Worm (Caenorhabditis elegans) whole organism, young adult: ENCODE data around the gene K02D10.3.
A peak's percentile ranks its signal among the peaks of the same experiment; 100 is the strongest.

Experiments used
- B0336.3 ChIP-seq: fragments of 200-800 bp; sonication (Bioruptor generic); IDR thresholded peaks from 2 replicates; pipeline ENCODE4 v1.3.6; 2022; ENCODE audit warnings: missing genetic modification characterization, missing compliant biosample characterization
- D2030.7 ChIP-seq: fragments of 200-800 bp; sonication (Bioruptor generic); IDR thresholded peaks from 2 replicates; pipeline ENCODE4 v1.3.6; 2022; ENCODE audit warnings: missing genetic modification reagents, missing genetic modification characterization, missing compliant biosample characterization
- F23B12.7 ChIP-seq: sonication (generic microtip); optimal IDR thresholded peaks from 2 replicates; lab custom pipeline; 2017; ENCODE audit warnings: missing genetic modification characterization, mild to moderate bottlenecking, missing compliant biosample characterization, antibody characterized with exemption, moderate library complexity; ENCODE audit not compliant: insufficient read depth
- F37B4.10 ChIP-seq: fragments of 200-800 bp; sonication (Bioruptor generic); IDR thresholded peaks from 2 replicates; pipeline ENCODE4 v1.3.6; 2022; ENCODE audit warnings: missing genetic modification characterization, missing compliant biosample characterization
- F52B5.7 ChIP-seq: sonication (generic microtip); optimal IDR thresholded peaks from 2 replicates; lab custom pipeline; 2016; ENCODE audit warnings: mild to moderate bottlenecking, missing genetic modification characterization, missing compliant biosample characterization
- T07F8.4 ChIP-seq: sonication (generic microtip); optimal IDR thresholded peaks from 2 replicates; lab custom pipeline; 2016; ENCODE audit warnings: mild to moderate bottlenecking, missing genetic modification characterization, moderate library complexity, missing compliant biosample characterization
- ZK185.1 ChIP-seq: sonication (generic microtip); optimal IDR thresholded peaks from 2 replicates; lab custom pipeline; 2016; ENCODE audit warnings: mild to moderate bottlenecking, missing genetic modification characterization, missing compliant biosample characterization; ENCODE audit not compliant: poor library complexity, severe bottlenecking
- atf-7 ChIP-seq: sonication (generic microtip); optimal IDR thresholded peaks from 2 replicates; lab custom pipeline; 2017; ENCODE audit warnings: mild to moderate bottlenecking, missing genetic modification characterization, missing compliant biosample characterization
- athp-1 ChIP-seq: sonication (generic microtip); optimal IDR thresholded peaks from 2 replicates; lab custom pipeline; 2017; ENCODE audit warnings: mild to moderate bottlenecking, missing genetic modification characterization, missing compliant biosample characterization
- attf-5 ChIP-seq: fragments of 200-800 bp; sonication (Bioruptor generic); optimal IDR thresholded peaks from 2 replicates; lab custom pipeline; 2018; ENCODE audit warnings: mild to moderate bottlenecking, missing genetic modification characterization, missing compliant biosample characterization
- cebp-1 ChIP-seq, 2 experiments: fragments of 200-800 bp in 1 of 2; sonication (Bioruptor generic) in 1 of 2; sonication (generic microtip) in 1 of 2; IDR thresholded peaks in 1 of 2; optimal IDR thresholded peaks in 1 of 2; 2 replicates each; pipeline versions ENCODE4 v1.3.6 to Lab custom; 2017 to 2022; ENCODE audit warnings: missing compliant biosample characterization in 2 of 2, missing genetic modification characterization in 2 of 2, mild to moderate bottlenecking in 1 of 2, missing genetic modification reagents in 1 of 2, moderate library complexity in 1 of 2
- ceh-27 ChIP-seq: fragments of 200-800 bp; sonication (Bioruptor generic); optimal IDR thresholded peaks from 2 replicates; lab custom pipeline; 2018; ENCODE audit warnings: mild to moderate bottlenecking, missing genetic modification characterization, moderate library complexity, missing compliant biosample characterization
- chd-7 ChIP-seq: sonication (generic microtip); optimal IDR thresholded peaks from 2 replicates; lab custom pipeline; 2016; ENCODE audit warnings: mild to moderate bottlenecking, missing genetic modification characterization, moderate library complexity, missing compliant biosample characterization
- ets-4 ChIP-seq: fragments of 200-800 bp; sonication (Bioruptor generic); optimal IDR thresholded peaks from 2 replicates; lab custom pipeline; 2018; ENCODE audit warnings: mild to moderate bottlenecking, missing genetic modification characterization, missing compliant biosample characterization
- hmg-1.2 ChIP-seq: fragments of 200-800 bp; sonication (Bioruptor generic); IDR thresholded peaks from 2 replicates; pipeline ENCODE4 v1.3.6; 2022; ENCODE audit warnings: missing genetic modification reagents, missing genetic modification characterization, missing compliant biosample characterization
- let-526 ChIP-seq: fragments of 200-800 bp; sonication (Bioruptor generic); IDR thresholded peaks from 2 replicates; pipeline ENCODE4 v1.3.6; 2022; ENCODE audit warnings: missing genetic modification reagents, missing genetic modification characterization, missing compliant biosample characterization
- let-607 ChIP-seq, 2 experiments: fragments of 200-800 bp in 1 of 2; sonication (Bioruptor generic) in 1 of 2; sonication (generic microtip) in 1 of 2; optimal IDR thresholded peaks; 2 replicates each; lab custom pipeline; 2016 to 2018; ENCODE audit warnings: mild to moderate bottlenecking in 2 of 2, missing compliant biosample characterization in 2 of 2, missing genetic modification characterization in 2 of 2, moderate library complexity in 2 of 2, missing genotype in 1 of 2
- lin-40 ChIP-seq: sonication (generic microtip); optimal IDR thresholded peaks from 2 replicates; lab custom pipeline; 2016; ENCODE audit warnings: missing genetic modification characterization, mild to moderate bottlenecking, missing compliant biosample characterization, missing genotype, missing genetic modification reagents
- lin-54 ChIP-seq: fragments of 200-800 bp; sonication (Bioruptor generic); optimal IDR thresholded peaks from 2 replicates; lab custom pipeline; 2018; ENCODE audit warnings: mild to moderate bottlenecking, missing genetic modification characterization, missing compliant biosample characterization
- lir-1 ChIP-seq: fragments of 200-800 bp; sonication (Bioruptor generic); conservative IDR thresholded peaks from 2 replicates; pipeline ENCODE4 v1.3.6; 2022; ENCODE audit warnings: missing genetic modification reagents, missing genetic modification characterization, missing compliant biosample characterization
- madf-10 ChIP-seq: sonication (generic microtip); optimal IDR thresholded peaks from 2 replicates; lab custom pipeline; 2016; ENCODE audit warnings: mild to moderate bottlenecking, missing genetic modification characterization, missing compliant biosample characterization
- madf-6 ChIP-seq: fragments of 200-800 bp; sonication (Bioruptor generic); IDR thresholded peaks from 2 replicates; pipeline ENCODE4 v1.3.6; 2022; ENCODE audit warnings: missing genetic modification reagents, missing genetic modification characterization, missing compliant biosample characterization
- madf-8 ChIP-seq: fragments of 200-800 bp; sonication (Bioruptor generic); conservative IDR thresholded peaks from 2 replicates; pipeline ENCODE4 v1.3.6; 2022; ENCODE audit warnings: missing genetic modification reagents, missing genetic modification characterization, missing compliant biosample characterization
- mel-28 ChIP-seq: sonication (generic microtip); optimal IDR thresholded peaks from 2 replicates; lab custom pipeline; 2016; ENCODE audit warnings: borderline replicate concordance, mild to moderate bottlenecking, missing genetic modification characterization, missing compliant biosample characterization
- nfya-1 ChIP-seq: sonication (generic microtip); optimal IDR thresholded peaks from 2 replicates; lab custom pipeline; 2017; ENCODE audit warnings: antibody characterized with exemption, missing compliant biosample characterization, missing genetic modification characterization, borderline replicate concordance; ENCODE audit not compliant: insufficient read depth
- nfyb-1 ChIP-seq: fragments of 200-800 bp; sonication (Bioruptor generic); IDR thresholded peaks from 2 replicates; pipeline ENCODE4 v1.3.6; 2022; ENCODE audit warnings: missing genetic modification reagents, missing genetic modification characterization, missing compliant biosample characterization
- nhr-80 ChIP-seq: sonication (generic microtip); optimal IDR thresholded peaks from 2 replicates; lab custom pipeline; 2016; ENCODE audit warnings: missing genetic modification characterization, missing compliant biosample characterization
- nhr-90 ChIP-seq: sonication (generic microtip); optimal IDR thresholded peaks from 2 replicates; lab custom pipeline; 2016; ENCODE audit warnings: missing genotype, mild to moderate bottlenecking, missing genetic modification characterization, missing compliant biosample characterization
- pha-4 ChIP-seq: fragments of 150-350 bp; sonication (generic microtip); optimal IDR thresholded peaks from 2 replicates; lab custom pipeline; 2014; ENCODE audit warnings: missing biosample characterization, missing genetic modification reagents, missing genetic modification characterization
- snpc-4 ChIP-seq, 5 experiments: fragments of 150-350 bp in 1 of 5; sonication (generic microtip) in 4 of 5; optimal IDR thresholded peaks; 2 replicates each; lab custom pipeline; 2014 to 2018; ENCODE audit warnings: missing genetic modification characterization in 5 of 5, missing biosample characterization in 3 of 5, antibody characterized with exemption in 2 of 5, mild to moderate bottlenecking in 2 of 5, missing compliant biosample characterization in 2 of 5, missing genotype in 2 of 5, moderate library complexity in 2 of 5, missing genetic modification reagents in 1 of 5
- somi-1 ChIP-seq: fragments of 200-800 bp; sonication (Bioruptor generic); optimal IDR thresholded peaks from 2 replicates; lab custom pipeline; 2018; ENCODE audit warnings: mild to moderate bottlenecking, missing genetic modification characterization, missing compliant biosample characterization
- tbp1 ChIP-seq: fragments of 200-800 bp; sonication (Bioruptor generic); optimal IDR thresholded peaks from 2 replicates; lab custom pipeline; 2018; ENCODE audit warnings: mild to moderate bottlenecking, missing genetic modification characterization, missing compliant biosample characterization
- xnd-1 ChIP-seq: sonication (generic microtip); optimal IDR thresholded peaks from 2 replicates; lab custom pipeline; 2016; ENCODE audit warnings: missing genotype, missing genetic modification reagents, missing genetic modification characterization, missing compliant biosample characterization
- zim-3 ChIP-seq: sonication (generic microtip); optimal IDR thresholded peaks from 2 replicates; lab custom pipeline; 2017; ENCODE audit warnings: mild to moderate bottlenecking, missing genetic modification characterization, moderate library complexity, missing compliant biosample characterization
- ztf-18 ChIP-seq: sonication (generic microtip); optimal IDR thresholded peaks from 2 replicates; lab custom pipeline; 2016; ENCODE audit warnings: missing genotype, mild to moderate bottlenecking, missing genetic modification characterization, missing compliant biosample characterization
- ztf-22 ChIP-seq: fragments of 200-800 bp; sonication (Bioruptor generic); optimal IDR thresholded peaks from 2 replicates; lab custom pipeline; 2018; ENCODE audit warnings: mild to moderate bottlenecking, missing genetic modification characterization, moderate library complexity, missing compliant biosample characterization
- ztf-25 ChIP-seq: fragments of 200-800 bp; sonication (Bioruptor generic); IDR thresholded peaks from 2 replicates; pipeline ENCODE4 v1.3.6; 2022; ENCODE audit warnings: missing genetic modification reagents, missing genetic modification characterization, missing compliant biosample characterization
- ztf-26 ChIP-seq: sonication (generic microtip); optimal IDR thresholded peaks from 2 replicates; lab custom pipeline; 2017; ENCODE audit warnings: missing genetic modification characterization, missing compliant biosample characterization

The K02D10.3 gene

DNA sequence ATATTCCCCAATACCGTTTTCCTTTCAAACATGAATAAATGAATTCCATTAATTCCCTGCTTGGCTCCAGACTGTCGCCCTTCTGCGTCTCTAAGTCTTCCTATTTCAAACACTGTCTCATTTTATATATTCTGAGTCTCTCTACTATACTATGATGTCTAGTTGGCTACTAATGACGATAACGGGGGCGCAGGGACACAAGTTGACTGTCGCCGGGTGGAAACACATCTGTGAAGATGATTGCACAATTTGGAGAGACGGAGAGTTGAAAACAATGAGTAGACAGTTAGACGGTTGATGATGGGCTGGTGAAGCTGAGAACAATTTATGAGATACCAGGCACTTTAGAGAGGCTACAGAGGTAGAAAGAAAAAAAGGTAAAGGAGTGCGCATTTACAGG is 22.3 kb downstream of the K02D10.3 start, which contains the start of gene sma-2:
Gene sma-2 (plus strand): TSS at position 194 of the 400 bp plus-strand sequence.
- TF ChIP-seq lin-40 (tag; lab: Kevin White, UChicago) (peak; percentile 64), tbp1 (GFP tag; lab: Kevin White, UChicago) (peak; percentile 36), athp-1 (tag; lab: Kevin White, UChicago) (no peak), nfyb-1 (GFP tag; lab: Robert Waterston, UW) (0 out of 2 replicates have a peak, but pooled peaks have one; percentile 33), F52B5.7 (no peak), nhr-90 (tag; lab: Kevin White, UChicago) (peak; percentile 7), zim-3 (no peak), pha-4 (tag; lab: Kevin White, UChicago) (peak; percentile 29), ztf-26 (peak; percentile 26), F23B12.7 (tag; lab: Kevin White, UChicago) (peak; percentile 47), somi-1 (GFP tag; lab: Kevin White, UChicago) (no peak), hmg-1.2 (peak; percentile 85), F37B4.10 (no peak), nhr-80 (peak; percentile 93), chd-7 (tag; lab: Kevin White, UChicago) (peak; percentile 54), ceh-27 (GFP tag; lab: Kevin White, UChicago) (no peak), let-607 (tag; optimal IDR thresholded peaks at IDR 0.05; lab: Kevin White, UChicago) (peak; percentile 24 to 30), B0336.3 (GFP tag; lab: Robert Waterston, UW) (peak; percentile 44; the same call in 1 of the 2 replicates), atf-7 (peak; percentile 68), ets-4 (peak; percentile 18), ztf-18 (tag; lab: Kevin White, UChicago) (peak; percentile 30), nfya-1 (tag; lab: Kevin White, UChicago) (no peak), let-526 (0 out of 2 replicates have a peak, but pooled peaks have one; percentile 50), snpc-4 (GFP tag; optimal IDR thresholded peaks at IDR 0.05; lab: Kevin White, UChicago) (no peak), snpc-4 (tag; optimal IDR thresholded peaks at IDR 0.05; lab: Kevin White, UChicago) (peak in 1 of 4 experiments; percentile 30), T07F8.4 (tag; lab: Kevin White, UChicago) (no peak), attf-5 (GFP tag; lab: Kevin White, UChicago) (peak; percentile 68), xnd-1 (tag; lab: Kevin White, UChicago) (no peak), ztf-25 (GFP tag; lab: Robert Waterston, UW) (no peak), madf-8 (GFP tag; lab: Robert Waterston, UW) (no peak), cebp-1 (GFP tag; IDR thresholded peaks at IDR 0.05; lab: Robert Waterston, UW) (no peak), cebp-1 (tag; optimal IDR thresholded peaks at IDR 0.05; lab: Kevin White, UChicago) (peak; percentile 73), ZK185.1 (tag; lab: Kevin White, UChicago) (peak; percentile 33), mel-28 (tag; lab: Kevin White, UChicago) (no peak), ztf-22 (GFP tag; lab: Kevin White, UChicago) (peak; percentile 27), D2030.7 (no peak), lir-1 (GFP tag; lab: Robert Waterston, UW) (0 out of 2 replicates have a peak, but pooled peaks have one; percentile 6), madf-6 (GFP tag; lab: Robert Waterston, UW) (no peak), madf-10 (tag; lab: Kevin White, UChicago) (peak; percentile 25)

DNA sequence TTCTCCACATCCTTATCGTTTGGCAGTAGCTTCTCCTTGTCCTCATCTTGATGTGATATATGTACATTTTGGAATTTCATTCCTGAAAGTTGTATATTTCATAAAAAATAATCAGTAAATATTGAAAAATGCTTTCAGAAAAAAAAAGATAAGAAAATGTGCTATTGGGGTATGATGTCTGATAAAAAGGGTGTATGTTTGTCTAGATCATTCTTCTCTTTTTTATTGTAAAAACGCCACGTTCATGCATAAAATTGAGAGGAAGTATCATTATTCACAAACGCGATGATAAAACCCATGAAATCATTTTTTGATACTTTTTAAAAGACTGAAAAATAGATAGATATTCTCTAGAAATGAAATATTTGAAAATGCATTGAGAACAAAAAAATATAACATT is 23.1 kb downstream of the K02D10.3 start:
- TF ChIP-seq lin-54 (GFP tag; lab: Kevin White, UChicago) (no peak), nhr-80 (peak; percentile 70), let-607 (tag; optimal IDR thresholded peaks at IDR 0.05; lab: Kevin White, UChicago) (peak in 1 of 2 experiments; percentile 17)
